Worm (Caenorhabditis elegans) whole organism, L3 larva: ENCODE data around the gene R12H7.4.
A peak's percentile ranks its signal among the peaks of the same experiment; 100 is the strongest.

Source experiments
- R02D3.7 ChIP-seq: fragments of 150-350 bp; optimal IDR thresholded peaks from 2 replicates; lab custom pipeline; 2014; ENCODE audit warnings: missing biosample characterization, missing genetic modification characterization
- ZK546.5 ChIP-seq: sonication (generic microtip); optimal IDR thresholded peaks from 2 replicates; lab custom pipeline; 2017; ENCODE audit warnings: missing biosample characterization, missing genetic modification characterization
- aly-2 ChIP-seq: fragments of 150-350 bp; optimal IDR thresholded peaks from 2 replicates; lab custom pipeline; 2014; ENCODE audit warnings: missing biosample characterization, missing genetic modification characterization
- ama-1 ChIP-seq: fragments of 150-350 bp; optimal IDR thresholded peaks from 2 replicates; lab custom pipeline; 2018
- ceh-28 ChIP-seq: fragments of 150-350 bp; optimal IDR thresholded peaks from 2 replicates; lab custom pipeline; 2014; ENCODE audit warnings: missing biosample characterization, missing genetic modification reagents, missing genetic modification characterization
- ceh-82 ChIP-seq: fragments of 150-350 bp; optimal IDR thresholded peaks from 2 replicates; lab custom pipeline; 2014; ENCODE audit warnings: missing biosample characterization, missing genetic modification characterization
- ceh-9 ChIP-seq: sonication (generic microtip); optimal IDR thresholded peaks from 2 replicates; lab custom pipeline; 2018; ENCODE audit warnings: missing biosample characterization, missing genetic modification characterization
- egl-27 ChIP-seq: sonication (generic microtip); optimal IDR thresholded peaks from 4 replicates; lab custom pipeline; 2017; ENCODE audit warnings: missing biosample characterization, missing genetic modification reagents, missing genetic modification characterization
- egl-5 ChIP-seq: fragments of 150-350 bp; optimal IDR thresholded peaks from 2 replicates; lab custom pipeline; 2017; ENCODE audit warnings: missing biosample characterization, missing genetic modification reagents, missing genetic modification characterization, inconsistent platforms
- elt-1 ChIP-seq: fragments of 150-350 bp; optimal IDR thresholded peaks from 2 replicates; lab custom pipeline; 2014; ENCODE audit warnings: missing biosample characterization, missing genetic modification characterization
- elt-2 ChIP-seq: sonication (generic microtip); optimal IDR thresholded peaks from 2 replicates; lab custom pipeline; 2016; ENCODE audit warnings: missing genetic modification reagents, mild to moderate bottlenecking, missing genetic modification characterization, missing compliant biosample characterization
- elt-3 ChIP-seq, 3 experiments: fragments of 150-350 bp in 1 of 3; sonication (generic microtip) in 2 of 3; optimal IDR thresholded peaks; 2 replicates in 2 of 3; 4 replicates in 1 of 3; lab custom pipeline; 2014 to 2017; ENCODE audit warnings: missing biosample characterization in 3 of 3, missing genetic modification characterization in 3 of 3
- eor-1 ChIP-seq, 2 experiments: fragments of 150-350 bp; optimal IDR thresholded peaks; 2 replicates each; lab custom pipeline; 2014 to 2018; ENCODE audit warnings: missing biosample characterization in 2 of 2, missing genetic modification characterization in 2 of 2
- fkh-10 ChIP-seq: sonication (generic microtip); optimal IDR thresholded peaks from 2 replicates; lab custom pipeline; 2017; ENCODE audit warnings: missing biosample characterization, missing genetic modification reagents, missing genetic modification characterization
- fos-1 ChIP-seq: fragments of 150-350 bp; optimal IDR thresholded peaks from 2 replicates; lab custom pipeline; 2014; ENCODE audit warnings: missing biosample characterization, missing genetic modification characterization
- hmg-11 ChIP-seq: sonication (generic microtip); optimal IDR thresholded peaks from 2 replicates; lab custom pipeline; 2016; ENCODE audit warnings: missing genetic modification characterization, missing compliant biosample characterization
- jun-1 ChIP-seq: fragments of 150-350 bp; optimal IDR thresholded peaks from 2 replicates; lab custom pipeline; 2014; ENCODE audit warnings: missing biosample characterization, missing genetic modification reagents, missing genetic modification characterization
- lin-15B ChIP-seq: fragments of 150-350 bp; optimal IDR thresholded peaks from 2 replicates; lab custom pipeline; 2014; ENCODE audit warnings: missing biosample characterization, missing genetic modification characterization
- lin-39 ChIP-seq: fragments of 150-350 bp; optimal IDR thresholded peaks from 2 replicates; lab custom pipeline; 2018; ENCODE audit warnings: missing biosample characterization, missing genetic modification reagents, missing genetic modification characterization
- lsy-12 ChIP-seq: sonication (generic microtip); optimal IDR thresholded peaks from 2 replicates; lab custom pipeline; 2016; ENCODE audit warnings: mild to moderate bottlenecking, missing genetic modification characterization, missing compliant biosample characterization
- mdl-1 ChIP-seq: fragments of 150-350 bp; optimal IDR thresholded peaks from 2 replicates; lab custom pipeline; 2014; ENCODE audit warnings: missing biosample characterization, missing genetic modification characterization
- mml-1 ChIP-seq: fragments of 150-350 bp; sonication (generic microtip); optimal IDR thresholded peaks from 3 replicates; lab custom pipeline; 2014; ENCODE audit warnings: missing biosample characterization, missing genetic modification characterization
- nfya-1 ChIP-seq: sonication (generic microtip); optimal IDR thresholded peaks from 2 replicates; lab custom pipeline; 2017; ENCODE audit warnings: missing genetic modification characterization, mild to moderate bottlenecking, missing compliant biosample characterization, antibody characterized with exemption, moderate library complexity; ENCODE audit not compliant: insufficient read depth
- nhr-11 ChIP-seq: fragments of 150-350 bp; optimal IDR thresholded peaks from 2 replicates; lab custom pipeline; 2014; ENCODE audit warnings: missing biosample characterization, missing genetic modification characterization
- nhr-12 ChIP-seq: fragments of 150-350 bp; optimal IDR thresholded peaks from 2 replicates; lab custom pipeline; 2014; ENCODE audit warnings: missing biosample characterization, missing genetic modification characterization
- nhr-23 ChIP-seq: fragments of 150-350 bp; optimal IDR thresholded peaks from 2 replicates; lab custom pipeline; 2014; ENCODE audit warnings: missing biosample characterization, missing genetic modification reagents, missing genetic modification characterization
- nhr-237 ChIP-seq: fragments of 150-350 bp; optimal IDR thresholded peaks from 2 replicates; lab custom pipeline; 2014; ENCODE audit warnings: missing biosample characterization, missing genetic modification characterization
- nhr-25 ChIP-seq: sonication (generic microtip); optimal IDR thresholded peaks from 2 replicates; lab custom pipeline; 2017; ENCODE audit warnings: missing biosample characterization, missing genetic modification characterization
- nhr-28 ChIP-seq: fragments of 150-350 bp; optimal IDR thresholded peaks from 2 replicates; lab custom pipeline; 2014; ENCODE audit warnings: missing biosample characterization, missing genetic modification characterization
- nhr-43 ChIP-seq: sonication (generic microtip); optimal IDR thresholded peaks from 2 replicates; lab custom pipeline; 2016; ENCODE audit warnings: mild to moderate bottlenecking, missing genetic modification characterization, missing compliant biosample characterization; ENCODE audit not compliant: poor library complexity, severe bottlenecking
- nhr-76 ChIP-seq: fragments of 150-350 bp; sonication (generic microtip); optimal IDR thresholded peaks from 5 replicates; lab custom pipeline; 2014; ENCODE audit warnings: missing biosample characterization, missing genetic modification characterization
- nhr-77 ChIP-seq: fragments of 150-350 bp; optimal IDR thresholded peaks from 2 replicates; lab custom pipeline; 2014; ENCODE audit warnings: missing biosample characterization, missing genetic modification characterization
- pha-4 ChIP-seq: fragments of 150-350 bp; optimal IDR thresholded peaks from 2 replicates; lab custom pipeline; 2014; ENCODE audit warnings: missing biosample characterization, missing genetic modification reagents, missing genetic modification characterization
- pqm-1 ChIP-seq: fragments of 150-350 bp; optimal IDR thresholded peaks from 2 replicates; lab custom pipeline; 2017; ENCODE audit warnings: missing biosample characterization, missing genetic modification characterization, inconsistent platforms
- skn-1 ChIP-seq: fragments of 150-350 bp; optimal IDR thresholded peaks from 2 replicates; lab custom pipeline; 2014; ENCODE audit warnings: missing biosample characterization, missing genetic modification characterization
- tbx-2 ChIP-seq: sonication (generic microtip); optimal IDR thresholded peaks from 2 replicates; lab custom pipeline; 2016; ENCODE audit warnings: mild to moderate bottlenecking, missing genetic modification characterization, missing compliant biosample characterization
- unc-62 ChIP-seq: fragments of 150-350 bp; sonication (generic microtip); optimal IDR thresholded peaks from 4 replicates; lab custom pipeline; 2014; ENCODE audit warnings: missing biosample characterization, missing genetic modification reagents, missing genetic modification characterization
- ztf-11 ChIP-seq: fragments of 150-350 bp; optimal IDR thresholded peaks from 2 replicates; lab custom pipeline; 2014; ENCODE audit warnings: missing biosample characterization, missing genetic modification characterization
- ztf-4 ChIP-seq: fragments of 150-350 bp; optimal IDR thresholded peaks from 2 replicates; lab custom pipeline; 2014; ENCODE audit warnings: missing biosample characterization, missing genetic modification characterization

The R12H7.4 gene

DNA sequence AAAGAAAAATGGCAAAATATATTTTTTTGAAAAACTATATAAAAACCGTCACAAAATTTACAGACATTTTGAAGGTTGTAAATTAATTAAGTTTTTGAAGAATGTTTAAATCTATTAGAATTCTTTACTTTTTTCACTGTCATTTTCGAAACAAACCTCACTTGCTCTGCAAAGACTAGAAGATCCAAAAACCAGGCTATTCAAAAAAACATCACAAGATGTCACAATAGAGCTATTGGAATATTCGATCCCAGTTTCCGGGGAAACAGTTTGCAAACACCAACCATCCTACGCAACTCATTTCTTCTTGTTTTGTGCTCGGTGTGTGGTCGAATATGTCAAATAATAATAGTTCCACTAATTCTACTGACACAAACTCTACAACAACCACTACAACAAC, at the start of gene R12H7.4:
Gene R12H7.4 (plus strand): TSS at position 301 of the 400 bp plus-strand sequence.
- TF ChIP-seq nhr-28 (tag; lab: Kevin White, UChicago) (no peak), fos-1 (no peak)

DNA sequence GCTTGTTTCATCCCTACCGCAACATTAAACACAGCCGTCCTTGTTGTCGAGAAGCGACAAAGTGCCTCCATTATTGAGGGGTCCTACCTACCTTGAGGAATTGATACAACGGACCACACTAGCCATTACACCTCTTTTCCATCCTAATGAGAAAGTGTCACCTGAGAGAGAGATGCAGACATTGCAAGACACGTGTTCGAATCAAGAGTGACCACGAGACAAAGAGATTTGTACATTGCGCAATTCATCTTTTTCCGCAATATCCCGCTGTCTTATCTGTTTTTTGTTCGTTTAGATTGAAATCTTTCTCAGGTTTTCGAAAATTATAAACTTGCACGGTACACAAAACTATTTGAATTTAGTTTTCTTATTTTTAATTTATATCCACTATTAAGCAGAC, 47.8 kb upstream of the R12H7.4 start:
- TF ChIP-seq eor-1 (tag; optimal IDR thresholded peaks at IDR 0.05; lab: Kevin White, UChicago) (no peak), elt-1 (tag; lab: Kevin White, UChicago) (peak; percentile 73), jun-1 (tag; lab: Kevin White, UChicago) (no peak), mdl-1 (tag; lab: Kevin White, UChicago) (peak; percentile 40), mml-1 (tag; lab: Kevin White, UChicago) (no peak), ceh-28 (tag; lab: Kevin White, UChicago) (no peak), pha-4 (tag; lab: Kevin White, UChicago) (no peak), nhr-25 (tag; lab: Kevin White, UChicago) (peak; percentile 15), nfya-1 (peak; percentile 44), skn-1 (tag; lab: Kevin White, UChicago) (no peak), ceh-9 (tag; lab: Kevin White, UChicago) (no peak), fos-1 (no peak), R02D3.7 (tag; lab: Kevin White, UChicago) (no peak), egl-5 (tag; lab: Kevin White, UChicago) (peak; percentile 32), nhr-11 (no peak), nhr-23 (tag; lab: Kevin White, UChicago) (peak; percentile 18), lin-39 (tag; lab: Kevin White, UChicago) (peak; percentile 87), nhr-43 (tag; lab: Kevin White, UChicago) (peak; percentile 21)

DNA sequence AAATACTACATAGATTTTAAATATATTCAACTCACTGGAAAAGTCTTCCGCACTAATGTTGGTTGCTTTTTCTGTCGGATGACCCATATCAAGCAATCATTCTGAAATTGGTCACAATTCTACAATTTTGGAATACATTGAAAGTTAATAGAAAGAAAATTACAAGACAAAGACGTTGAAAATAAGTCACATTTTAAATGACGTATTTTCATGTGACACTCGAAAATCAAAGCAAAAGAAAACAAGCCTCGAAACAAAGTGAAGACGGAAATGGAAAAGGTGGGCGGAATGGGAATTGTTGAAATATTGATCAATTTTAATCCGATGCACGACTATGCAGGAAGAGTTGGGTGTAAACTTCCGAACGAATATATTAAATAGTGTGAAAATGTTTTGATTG, 46.9 kb upstream of the R12H7.4 start, which contains the start of gene mob-2:
Gene mob-2 (minus strand): TSS at position 101 of the 400 bp plus-strand sequence.
- no peak for TF ChIP-seq mml-1 (tag; lab: Kevin White, UChicago)
- TF ChIP-seq ztf-11: no peak
- TF ChIP-seq egl-5 (tag; lab: Kevin White, UChicago): no peak
- no peak for TF ChIP-seq nhr-12 (tag; lab: Kevin White, UChicago)
- no peak for TF ChIP-seq nhr-237 (tag; lab: Kevin White, UChicago)
- TF ChIP-seq eor-1 (tag; optimal IDR thresholded peaks at IDR 0.05; lab: Kevin White, UChicago): no peak
- no peak for TF ChIP-seq nfya-1
- no peak for TF ChIP-seq tbx-2 (tag; lab: Kevin White, UChicago)
- TF ChIP-seq fos-1: no peak
- no peak for TF ChIP-seq elt-1 (tag; lab: Kevin White, UChicago)

DNA sequence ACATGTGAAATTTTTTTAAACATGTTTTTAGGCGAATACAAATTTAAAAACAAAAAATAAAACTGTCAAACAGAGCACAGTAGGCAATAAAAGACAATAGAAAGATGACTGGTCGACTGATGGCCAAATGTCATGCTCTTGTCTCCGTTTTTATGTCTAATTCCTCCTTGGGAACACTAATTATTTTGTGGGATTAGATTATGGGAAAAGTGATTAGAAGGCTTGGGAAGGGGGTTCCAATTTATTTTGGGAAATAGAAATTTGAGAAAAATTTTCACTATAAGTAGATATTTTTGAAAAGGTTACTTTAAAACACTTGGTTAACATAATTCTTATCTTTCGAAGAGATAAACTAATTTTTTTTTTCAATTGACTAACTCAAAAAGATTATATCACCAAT, 46.1 kb upstream of the R12H7.4 start:
- TF ChIP-seq pqm-1: no peak
- no peak for TF ChIP-seq eor-1 (tag; optimal IDR thresholded peaks at IDR 0.05; lab: Kevin White, UChicago)
- TF ChIP-seq ceh-82 (tag; lab: Kevin White, UChicago): no peak
- no peak for TF ChIP-seq skn-1 (tag; lab: Kevin White, UChicago)
- TF ChIP-seq nhr-76 (tag; lab: Kevin White, UChicago): no peak
- TF ChIP-seq unc-62 (GFP tag; lab: Kevin White, UChicago): no peak
- TF ChIP-seq nhr-43 (tag; lab: Kevin White, UChicago): no peak
- TF ChIP-seq fos-1: no peak
- no peak for TF ChIP-seq pha-4 (tag; lab: Kevin White, UChicago)
- TF ChIP-seq lin-15B (tag; lab: Kevin White, UChicago): no peak
- TF ChIP-seq lsy-12 (tag; lab: Kevin White, UChicago): no peak
- TF ChIP-seq elt-2 (tag; lab: Kevin White, UChicago): no peak
- no peak for TF ChIP-seq ztf-11
- TF ChIP-seq nhr-28 (tag; lab: Kevin White, UChicago): no peak
- TF ChIP-seq nhr-11: no peak
- TF ChIP-seq ZK546.5 (tag; lab: Kevin White, UChicago): no peak

ce11 chrX:13171206-13171605, 45.7 kb upstream of the R12H7.4 start:
- TF ChIP-seq elt-1 (tag; lab: Kevin White, UChicago): no peak
- TF ChIP-seq nhr-25 (tag; lab: Kevin White, UChicago): no peak
- peak; percentile 64 for TF ChIP-seq hmg-11 (tag; lab: Kevin White, UChicago)
- TF ChIP-seq fos-1: no peak
- TF ChIP-seq egl-5 (tag; lab: Kevin White, UChicago): no peak
- TF ChIP-seq jun-1 (tag; lab: Kevin White, UChicago): no peak
- peak; percentile 5 for TF ChIP-seq fkh-10 (GFP tag; lab: Kevin White, UChicago)
- TF ChIP-seq nhr-28 (tag; lab: Kevin White, UChicago): no peak
- TF ChIP-seq nhr-237 (tag; lab: Kevin White, UChicago): no peak
- TF ChIP-seq ceh-82 (tag; lab: Kevin White, UChicago): no peak
- no peak for TF ChIP-seq mdl-1 (tag; lab: Kevin White, UChicago)
- TF ChIP-seq nhr-77 (tag; lab: Kevin White, UChicago): no peak
- no peak for TF ChIP-seq R02D3.7 (tag; lab: Kevin White, UChicago)
- TF ChIP-seq ztf-4: no peak
- no peak for TF ChIP-seq ama-1 (lab: Kevin White, UChicago)
- peak; percentile 24 for TF ChIP-seq lin-15B (tag; lab: Kevin White, UChicago)
- no peak for TF ChIP-seq pha-4 (tag; lab: Kevin White, UChicago)
- no peak for TF ChIP-seq elt-3 (tag; optimal IDR thresholded peaks at IDR 0.05; lab: Kevin White, UChicago)
- TF ChIP-seq ceh-28 (tag; lab: Kevin White, UChicago): no peak
- TF ChIP-seq ZK546.5 (tag; lab: Kevin White, UChicago): no peak
- no peak for TF ChIP-seq tbx-2 (tag; lab: Kevin White, UChicago)
- TF ChIP-seq egl-27: no peak
- TF ChIP-seq eor-1 (tag; optimal IDR thresholded peaks at IDR 0.05; lab: Kevin White, UChicago): no peak
- TF ChIP-seq elt-2 (tag; lab: Kevin White, UChicago): no peak
- TF ChIP-seq lsy-12 (tag; lab: Kevin White, UChicago): peak; percentile 3
- no peak for TF ChIP-seq nhr-12 (tag; lab: Kevin White, UChicago)
- TF ChIP-seq nhr-23 (tag; lab: Kevin White, UChicago): no peak
- no peak for TF ChIP-seq ztf-11
- TF ChIP-seq unc-62 (GFP tag; lab: Kevin White, UChicago): no peak
- TF ChIP-seq lin-39 (tag; lab: Kevin White, UChicago): peak; percentile 5
- no peak for TF ChIP-seq skn-1 (tag; lab: Kevin White, UChicago)
- no peak for TF ChIP-seq aly-2 (tag; lab: Kevin White, UChicago)
- TF ChIP-seq pqm-1: no peak
- no peak for TF ChIP-seq nhr-76 (tag; lab: Kevin White, UChicago)
